Worm (Caenorhabditis elegans) whole organism, L2 larva: ENCODE measurements around the gene npp-10.

Experiments used
- C34F6.9 ChIP-seq: fragments of 150-350 bp; optimal IDR thresholded peaks from 2 replicates; lab custom pipeline; 2014; ENCODE audit warnings: missing biosample characterization, missing genetic modification characterization
- F13H6.1 ChIP-seq: sonication (generic microtip); optimal IDR thresholded peaks from 2 replicates; lab custom pipeline; 2016; ENCODE audit warnings: missing genetic modification characterization, missing compliant biosample characterization
- R02D3.7 ChIP-seq: fragments of 150-350 bp; optimal IDR thresholded peaks from 2 replicates; lab custom pipeline; 2014; ENCODE audit warnings: missing biosample characterization, missing genetic modification characterization
- Y55F3AM.14 ChIP-seq: fragments of 200-800 bp; sonication (Bioruptor generic); optimal IDR thresholded peaks from 2 replicates; lab custom pipeline; 2018; ENCODE audit warnings: mild to moderate bottlenecking, missing genetic modification characterization, missing compliant biosample characterization
- alr-1 ChIP-seq: fragments of 150-350 bp; optimal IDR thresholded peaks from 2 replicates; lab custom pipeline; 2014; ENCODE audit warnings: missing biosample characterization, missing genetic modification characterization
- aly-2 ChIP-seq: fragments of 150-350 bp; optimal IDR thresholded peaks from 2 replicates; lab custom pipeline; 2014; ENCODE audit warnings: missing biosample characterization, missing genetic modification characterization
- ceh-16 ChIP-seq: fragments of 150-350 bp; optimal IDR thresholded peaks from 2 replicates; lab custom pipeline; 2014; ENCODE audit warnings: missing biosample characterization, missing genetic modification characterization
- ceh-82 ChIP-seq: fragments of 150-350 bp; optimal IDR thresholded peaks from 2 replicates; lab custom pipeline; 2014; ENCODE audit warnings: missing biosample characterization, missing genetic modification characterization
- crh-2 ChIP-seq: sonication (generic microtip); optimal IDR thresholded peaks from 2 replicates; lab custom pipeline; 2017; ENCODE audit warnings: missing biosample characterization, missing genetic modification characterization
- dmd-4 ChIP-seq: sonication (generic microtip); optimal IDR thresholded peaks from 2 replicates; lab custom pipeline; 2017; ENCODE audit warnings: missing biosample characterization, missing genetic modification characterization
- elt-1 ChIP-seq: fragments of 150-350 bp; optimal IDR thresholded peaks from 2 replicates; lab custom pipeline; 2014; ENCODE audit warnings: missing biosample characterization, missing genetic modification characterization
- fos-1 ChIP-seq: fragments of 150-350 bp; optimal IDR thresholded peaks from 2 replicates; lab custom pipeline; 2014; ENCODE audit warnings: missing biosample characterization, missing genetic modification characterization
- gmeb-1 ChIP-seq: fragments of 150-350 bp; optimal IDR thresholded peaks from 2 replicates; lab custom pipeline; 2014; ENCODE audit warnings: missing biosample characterization, missing genetic modification characterization
- lin-11 ChIP-seq: fragments of 150-350 bp; sonication (generic microtip); optimal IDR thresholded peaks from 2 replicates; lab custom pipeline; 2014; ENCODE audit warnings: missing biosample characterization, missing genetic modification characterization, inconsistent platforms, mixed read lengths
- lin-13 ChIP-seq: fragments of 150-350 bp; optimal IDR thresholded peaks from 2 replicates; lab custom pipeline; 2014; ENCODE audit warnings: missing biosample characterization, missing genetic modification reagents, missing genetic modification characterization
- lin-39 ChIP-seq: fragments of 150-350 bp; optimal IDR thresholded peaks from 2 replicates; lab custom pipeline; 2014; ENCODE audit warnings: missing biosample characterization, missing genetic modification reagents, missing genetic modification characterization
- lsy-2 ChIP-seq, 2 experiments: fragments of 150-350 bp in 1 of 2; sonication (generic microtip) in 1 of 2; optimal IDR thresholded peaks; 2 replicates each; lab custom pipeline; 2014 to 2017; ENCODE audit warnings: missing biosample characterization in 2 of 2, missing genetic modification characterization in 2 of 2
- mab-5 ChIP-seq: fragments of 150-350 bp; optimal IDR thresholded peaks from 2 replicates; lab custom pipeline; 2014; ENCODE audit warnings: missing biosample characterization, missing genetic modification characterization
- mbf-1 ChIP-seq: sonication (generic microtip); optimal IDR thresholded peaks from 2 replicates; lab custom pipeline; 2017; ENCODE audit warnings: missing biosample characterization, missing genetic modification characterization
- mdl-1 ChIP-seq, 2 experiments: fragments of 150-350 bp in 1 of 2; sonication (generic microtip) in 1 of 2; optimal IDR thresholded peaks; 2 replicates each; lab custom pipeline; 2017; ENCODE audit warnings: missing biosample characterization in 2 of 2, missing genetic modification characterization in 2 of 2
- nhr-11 ChIP-seq: fragments of 150-350 bp; optimal IDR thresholded peaks from 2 replicates; lab custom pipeline; 2014; ENCODE audit warnings: missing biosample characterization, missing genetic modification characterization
- nhr-12 ChIP-seq: fragments of 150-350 bp; optimal IDR thresholded peaks from 2 replicates; lab custom pipeline; 2014; ENCODE audit warnings: missing biosample characterization, missing genetic modification characterization
- nhr-129 ChIP-seq: fragments of 150-350 bp; optimal IDR thresholded peaks from 2 replicates; lab custom pipeline; 2014; ENCODE audit warnings: missing biosample characterization, missing genetic modification characterization
- nhr-21 ChIP-seq: fragments of 150-350 bp; optimal IDR thresholded peaks from 2 replicates; lab custom pipeline; 2014; ENCODE audit warnings: missing biosample characterization, missing genetic modification characterization
- nhr-237 ChIP-seq: fragments of 150-350 bp; optimal IDR thresholded peaks from 2 replicates; lab custom pipeline; 2014; ENCODE audit warnings: missing biosample characterization, missing genetic modification characterization
- nhr-6 ChIP-seq: fragments of 150-350 bp; optimal IDR thresholded peaks from 2 replicates; lab custom pipeline; 2014; ENCODE audit warnings: missing biosample characterization, missing genetic modification characterization
- nhr-77 ChIP-seq: fragments of 150-350 bp; optimal IDR thresholded peaks from 2 replicates; lab custom pipeline; 2014; ENCODE audit warnings: missing biosample characterization, missing genetic modification characterization
- peb-1 ChIP-seq: fragments of 150-350 bp; optimal IDR thresholded peaks from 2 replicates; lab custom pipeline; 2014; ENCODE audit warnings: missing biosample characterization, missing genetic modification characterization
- sem-4 ChIP-seq: fragments of 150-350 bp; optimal IDR thresholded peaks from 2 replicates; lab custom pipeline; 2014; ENCODE audit warnings: missing biosample characterization, missing genetic modification reagents, missing genetic modification characterization
- skn-1 ChIP-seq: sonication (generic microtip); optimal IDR thresholded peaks from 2 replicates; lab custom pipeline; 2017; ENCODE audit warnings: missing biosample characterization, missing genetic modification characterization
- sma-3 ChIP-seq: sonication (generic microtip); optimal IDR thresholded peaks from 2 replicates; lab custom pipeline; 2016; ENCODE audit warnings: missing genetic modification reagents, missing genetic modification characterization, missing compliant biosample characterization
- sma-9 ChIP-seq, 2 experiments: fragments of 150-350 bp in 1 of 2; sonication (generic microtip) in 1 of 2; optimal IDR thresholded peaks; 2 replicates each; lab custom pipeline; 2014 to 2016; ENCODE audit warnings: missing genetic modification characterization in 2 of 2, mild to moderate bottlenecking in 1 of 2, missing biosample characterization in 1 of 2, missing compliant biosample characterization in 1 of 2, missing genetic modification reagents in 1 of 2, moderate library complexity in 1 of 2
- snpc-4 ChIP-seq: fragments of 150-350 bp; optimal IDR thresholded peaks from 2 replicates; lab custom pipeline; 2014; ENCODE audit warnings: missing biosample characterization, missing genetic modification characterization
- unc-39 ChIP-seq: fragments of 150-350 bp; optimal IDR thresholded peaks from 2 replicates; lab custom pipeline; 2014; ENCODE audit warnings: missing biosample characterization, missing genetic modification characterization
- unc-55 ChIP-seq: fragments of 150-350 bp; sonication (generic microtip); optimal IDR thresholded peaks from 3 replicates; lab custom pipeline; 2014; ENCODE audit warnings: missing biosample characterization, missing genetic modification reagents, missing genetic modification characterization
- unc-62 ChIP-seq: fragments of 150-350 bp; optimal IDR thresholded peaks from 2 replicates; lab custom pipeline; 2014; ENCODE audit warnings: missing biosample characterization, missing genetic modification reagents, missing genetic modification characterization
- ztf-1 ChIP-seq: fragments of 200-800 bp; sonication (Bioruptor generic); conservative IDR thresholded peaks from 2 replicates; pipeline ENCODE4 v1.3.6; 2022; ENCODE audit warnings: missing genetic modification characterization, missing compliant biosample characterization
- ztf-11 ChIP-seq: sonication (generic microtip); optimal IDR thresholded peaks from 2 replicates; lab custom pipeline; 2017; ENCODE audit warnings: missing biosample characterization, missing genetic modification characterization
- ztf-4 ChIP-seq: fragments of 150-350 bp; optimal IDR thresholded peaks from 2 replicates; lab custom pipeline; 2014; ENCODE audit warnings: missing biosample characterization, missing genetic modification characterization

Gene npp-10

ce11 chrIII:6019512-6020209 lies at the start of gene npp-10, which contains the start of gene cyk-3:
TSS of gene npp-10 (minus strand) at chrIII:6019562.
TSS of gene cyk-3 (plus strand) at chrIII:6020159.
- TF ChIP-seq F13H6.1 (tag; lab: Kevin White, UChicago) (no peak), skn-1 (tag; lab: Kevin White, UChicago) (no peak), elt-1 (tag; lab: Kevin White, UChicago) (no peak), unc-62 (no peak), alr-1 (tag; lab: Kevin White, UChicago) (no peak), crh-2 (no peak), nhr-77 (tag; lab: Kevin White, UChicago) (no peak), sem-4 (tag; lab: Kevin White, UChicago) (no peak), lsy-2 (tag; optimal IDR thresholded peaks at IDR 0.05; lab: Kevin White, UChicago) (peak in 1 of 2 experiments; percentile 10), ztf-4 (tag; lab: Kevin White, UChicago) (no peak), lin-13 (no peak), ztf-1 (GFP tag; lab: Robert Waterston, UW) (no peak), nhr-6 (no peak), unc-55 (no peak), peb-1 (tag; lab: Kevin White, UChicago) (no peak), R02D3.7 (tag; lab: Kevin White, UChicago) (no peak), sma-3 (GFP tag; lab: Kevin White, UChicago) (no peak), aly-2 (tag; lab: Kevin White, UChicago) (no peak), sma-9 (GFP tag; optimal IDR thresholded peaks at IDR 0.05; lab: Kevin White, UChicago) (no peak), sma-9 (tag; optimal IDR thresholded peaks at IDR 0.05; lab: Kevin White, UChicago) (no peak), ztf-11 (tag; lab: Kevin White, UChicago) (no peak), mbf-1 (tag; lab: Kevin White, UChicago) (no peak), mab-5 (tag; lab: Kevin White, UChicago) (peak; percentile 6), snpc-4 (tag; lab: Kevin White, UChicago) (no peak), nhr-12 (tag; lab: Kevin White, UChicago) (no peak), ceh-82 (tag; lab: Kevin White, UChicago) (no peak), nhr-129 (peak; percentile 61), nhr-237 (tag; lab: Kevin White, UChicago) (no peak), nhr-21 (peak; percentile 2), mdl-1 (tag; optimal IDR thresholded peaks at IDR 0.05; lab: Kevin White, UChicago) (no peak), Y55F3AM.14 (no peak), C34F6.9 (tag; lab: Kevin White, UChicago) (peak; percentile 77), unc-39 (tag; lab: Kevin White, UChicago) (no peak), dmd-4 (tag; lab: Kevin White, UChicago) (no peak), fos-1 (tag; lab: Kevin White, UChicago) (no peak), nhr-11 (tag; lab: Kevin White, UChicago) (no peak), lin-11 (tag; lab: Kevin White, UChicago) (peak; percentile 0)

DNA sequence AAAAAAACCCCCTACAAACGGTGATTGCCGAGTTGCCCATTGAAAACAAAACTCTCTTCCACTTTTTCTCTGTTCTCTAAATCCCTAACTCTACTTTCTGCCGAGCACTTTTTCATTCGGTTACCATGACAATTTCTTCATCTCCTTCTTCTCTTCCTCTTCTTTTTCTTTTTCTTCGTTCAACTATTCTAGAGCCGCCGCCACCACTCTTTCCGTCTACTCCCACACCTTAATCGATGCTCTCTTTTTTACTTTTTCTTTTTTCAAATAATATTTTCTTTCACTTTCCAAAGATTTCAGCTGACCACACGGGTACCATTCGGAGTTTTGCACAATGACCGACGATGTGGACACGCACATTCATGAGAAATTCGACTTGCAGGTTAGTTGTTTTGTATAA lies 48.2 kb upstream of the npp-10 start, which contains the start of gene mapk-15:
Gene mapk-15, plus strand, starts transcription at position 301 of the 400 bp plus-strand sequence.
- TF ChIP-seq sma-9 (GFP tag; optimal IDR thresholded peaks at IDR 0.05; lab: Kevin White, UChicago) (no peak), sma-9 (tag; optimal IDR thresholded peaks at IDR 0.05; lab: Kevin White, UChicago) (no peak), ceh-16 (tag; lab: Kevin White, UChicago) (no peak), unc-39 (tag; lab: Kevin White, UChicago) (no peak), elt-1 (tag; lab: Kevin White, UChicago) (no peak), lin-39 (tag; lab: Kevin White, UChicago) (no peak), ztf-11 (tag; lab: Kevin White, UChicago) (no peak), fos-1 (tag; lab: Kevin White, UChicago) (no peak), gmeb-1 (tag; lab: Kevin White, UChicago) (no peak), dmd-4 (tag; lab: Kevin White, UChicago) (no peak), C34F6.9 (tag; lab: Kevin White, UChicago) (no peak), alr-1 (tag; lab: Kevin White, UChicago) (no peak), crh-2 (no peak), ztf-1 (GFP tag; lab: Robert Waterston, UW) (no peak), sem-4 (tag; lab: Kevin White, UChicago) (no peak), ztf-4 (tag; lab: Kevin White, UChicago) (no peak)
